Fruit fly (Drosophila melanogaster): ENCODE measurements around the gene CecA2.

DNA sequence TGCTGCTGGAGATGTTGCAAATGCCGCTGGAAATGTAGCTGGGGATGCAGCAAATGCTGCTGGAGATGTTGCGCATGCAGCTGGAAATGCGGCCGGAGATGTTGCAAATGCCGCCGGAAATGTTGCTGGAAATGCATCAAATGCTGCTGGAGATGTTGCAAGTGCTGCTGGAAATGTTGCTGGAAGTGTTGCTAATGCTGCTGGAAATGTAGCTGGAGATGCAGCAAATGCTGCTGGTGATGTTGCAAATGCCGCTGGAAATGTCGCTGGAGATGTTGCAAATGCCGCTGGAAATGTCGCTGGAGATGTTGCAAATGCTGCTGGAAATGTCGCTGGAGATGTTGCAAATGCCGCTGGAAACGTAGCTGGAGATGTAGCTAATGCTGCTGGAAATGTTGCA lies 40.4 kb downstream of the CecA2 start:
- TF ChIP-seq CG1647 (GFP tag; optimal IDR thresholded peaks at IDR 0.05) (no peak), stwl (tag; optimal IDR thresholded peaks at IDR 0.05) (no peak), Oaz (GFP tag; IDR thresholded peaks at IDR 0.05) (no peak), wdn (GFP tag; IDR thresholded peaks at IDR 0.05) (no peak), psq (GFP tag; optimal IDR thresholded peaks at IDR 0.05) (no peak), CG6254 (GFP tag; optimal IDR thresholded peaks at IDR 0.05) (no peak), vfl (GFP tag; optimal IDR thresholded peaks at IDR 0.05) (no peak), CG13775 (GFP tag; optimal IDR thresholded peaks at IDR 0.05) (no peak), dm (GFP tag; optimal IDR thresholded peaks at IDR 0.05) (no peak), nmo (GFP tag; optimal IDR thresholded peaks at IDR 0.05) (no peak), phol (tag; optimal IDR thresholded peaks at IDR 0.05) (no peak), ken (GFP tag; IDR thresholded peaks at IDR 0.05) (no peak), Ravus (GFP tag; IDR thresholded peaks at IDR 0.05) (no peak), CG7556 (GFP tag; optimal IDR thresholded peaks at IDR 0.05) (no peak)

Data from whole organism, embryonic.